Worm (Caenorhabditis elegans): ENCODE results near the gene iffb-1.

ce11 chrIII:2347291-2347690 is 33.1 kb downstream of the iffb-1 start, which contains the start of gene gip-1:
- TF ChIP-seq ama-1 (optimal IDR thresholded peaks at IDR 0.05) (no peak), skn-1 (tag; optimal IDR thresholded peaks at IDR 0.05) (no peak), nhr-25 (tag; optimal IDR thresholded peaks at IDR 0.05) (no peak), elt-3 (tag; optimal IDR thresholded peaks at IDR 0.05) (no peak), blmp-1 (tag; optimal IDR thresholded peaks at IDR 0.05; ENCODE audit: insufficient read depth) (no peak), lin-13 (GFP tag; optimal IDR thresholded peaks at IDR 0.05) (no peak), nhr-237 (tag; optimal IDR thresholded peaks at IDR 0.05) (no peak), elt-1 (tag; optimal IDR thresholded peaks at IDR 0.05) (no peak), lin-39 (tag; optimal IDR thresholded peaks at IDR 0.05) (no peak)

Measured in whole organism, L2 larva.